Worm (Caenorhabditis elegans) whole organism, L2 larva: Measurements from ENCODE around the gene ZC15.3.

Experiments
- C34F6.9 ChIP-seq: fragments of 150-350 bp; optimal IDR thresholded peaks from 2 replicates; lab custom pipeline; 2014; ENCODE audit warnings: missing biosample characterization, missing genetic modification characterization
- F13H6.1 ChIP-seq: sonication (generic microtip); optimal IDR thresholded peaks from 2 replicates; lab custom pipeline; 2016; ENCODE audit warnings: missing genetic modification characterization, missing compliant biosample characterization
- R02D3.7 ChIP-seq: fragments of 150-350 bp; optimal IDR thresholded peaks from 2 replicates; lab custom pipeline; 2014; ENCODE audit warnings: missing biosample characterization, missing genetic modification characterization
- Y55F3AM.14 ChIP-seq: fragments of 200-800 bp; sonication (Bioruptor generic); optimal IDR thresholded peaks from 2 replicates; lab custom pipeline; 2018; ENCODE audit warnings: mild to moderate bottlenecking, missing genetic modification characterization, missing compliant biosample characterization
- ZK546.5 ChIP-seq: sonication (generic microtip); optimal IDR thresholded peaks from 2 replicates; lab custom pipeline; 2017; ENCODE audit warnings: missing biosample characterization, missing genetic modification characterization
- alr-1 ChIP-seq: fragments of 150-350 bp; optimal IDR thresholded peaks from 2 replicates; lab custom pipeline; 2014; ENCODE audit warnings: missing biosample characterization, missing genetic modification characterization
- aly-2 ChIP-seq: fragments of 150-350 bp; optimal IDR thresholded peaks from 2 replicates; lab custom pipeline; 2014; ENCODE audit warnings: missing biosample characterization, missing genetic modification characterization
- ceh-82 ChIP-seq: fragments of 150-350 bp; optimal IDR thresholded peaks from 2 replicates; lab custom pipeline; 2014; ENCODE audit warnings: missing biosample characterization, missing genetic modification characterization
- crh-2 ChIP-seq: sonication (generic microtip); optimal IDR thresholded peaks from 2 replicates; lab custom pipeline; 2017; ENCODE audit warnings: missing biosample characterization, missing genetic modification characterization
- dmd-4 ChIP-seq: sonication (generic microtip); optimal IDR thresholded peaks from 2 replicates; lab custom pipeline; 2017; ENCODE audit warnings: missing biosample characterization, missing genetic modification characterization
- egl-27 ChIP-seq: sonication (generic microtip); optimal IDR thresholded peaks from 3 replicates; lab custom pipeline; 2017; ENCODE audit warnings: missing biosample characterization, missing genetic modification reagents, missing genetic modification characterization
- fos-1 ChIP-seq: fragments of 150-350 bp; optimal IDR thresholded peaks from 2 replicates; lab custom pipeline; 2014; ENCODE audit warnings: missing biosample characterization, missing genetic modification characterization
- gmeb-1 ChIP-seq: fragments of 150-350 bp; optimal IDR thresholded peaks from 2 replicates; lab custom pipeline; 2014; ENCODE audit warnings: missing biosample characterization, missing genetic modification characterization
- lin-11 ChIP-seq: fragments of 150-350 bp; sonication (generic microtip); optimal IDR thresholded peaks from 2 replicates; lab custom pipeline; 2014; ENCODE audit warnings: missing biosample characterization, missing genetic modification characterization, inconsistent platforms, mixed read lengths
- mab-5 ChIP-seq: fragments of 150-350 bp; optimal IDR thresholded peaks from 2 replicates; lab custom pipeline; 2014; ENCODE audit warnings: missing biosample characterization, missing genetic modification characterization
- mbf-1 ChIP-seq: sonication (generic microtip); optimal IDR thresholded peaks from 2 replicates; lab custom pipeline; 2017; ENCODE audit warnings: missing biosample characterization, missing genetic modification characterization
- mdl-1 ChIP-seq, 2 experiments: fragments of 150-350 bp in 1 of 2; sonication (generic microtip) in 1 of 2; optimal IDR thresholded peaks; 2 replicates each; lab custom pipeline; 2017; ENCODE audit warnings: missing biosample characterization in 2 of 2, missing genetic modification characterization in 2 of 2
- nhr-10 ChIP-seq: sonication (generic microtip); optimal IDR thresholded peaks from 2 replicates; lab custom pipeline; 2017; ENCODE audit warnings: missing biosample characterization, missing genetic modification characterization
- nhr-12 ChIP-seq: fragments of 150-350 bp; optimal IDR thresholded peaks from 2 replicates; lab custom pipeline; 2014; ENCODE audit warnings: missing biosample characterization, missing genetic modification characterization
- nhr-129 ChIP-seq: fragments of 150-350 bp; optimal IDR thresholded peaks from 2 replicates; lab custom pipeline; 2014; ENCODE audit warnings: missing biosample characterization, missing genetic modification characterization
- nhr-21 ChIP-seq: fragments of 150-350 bp; optimal IDR thresholded peaks from 2 replicates; lab custom pipeline; 2014; ENCODE audit warnings: missing biosample characterization, missing genetic modification characterization
- nhr-23 ChIP-seq: fragments of 150-350 bp; optimal IDR thresholded peaks from 2 replicates; lab custom pipeline; 2014; ENCODE audit warnings: missing biosample characterization, missing genetic modification reagents, missing genetic modification characterization
- nhr-237 ChIP-seq: fragments of 150-350 bp; optimal IDR thresholded peaks from 2 replicates; lab custom pipeline; 2014; ENCODE audit warnings: missing biosample characterization, missing genetic modification characterization
- nhr-25 ChIP-seq: fragments of 150-350 bp; sonication (generic microtip); optimal IDR thresholded peaks from 3 replicates; lab custom pipeline; 2014; ENCODE audit warnings: missing biosample characterization, missing genetic modification characterization
- nhr-6 ChIP-seq: fragments of 150-350 bp; optimal IDR thresholded peaks from 2 replicates; lab custom pipeline; 2014; ENCODE audit warnings: missing biosample characterization, missing genetic modification characterization
- peb-1 ChIP-seq: fragments of 150-350 bp; optimal IDR thresholded peaks from 2 replicates; lab custom pipeline; 2014; ENCODE audit warnings: missing biosample characterization, missing genetic modification characterization
- skn-1 ChIP-seq: sonication (generic microtip); optimal IDR thresholded peaks from 2 replicates; lab custom pipeline; 2017; ENCODE audit warnings: missing biosample characterization, missing genetic modification characterization
- sma-3 ChIP-seq: sonication (generic microtip); optimal IDR thresholded peaks from 2 replicates; lab custom pipeline; 2016; ENCODE audit warnings: missing genetic modification reagents, missing genetic modification characterization, missing compliant biosample characterization
- sma-9 ChIP-seq, 2 experiments: fragments of 150-350 bp in 1 of 2; sonication (generic microtip) in 1 of 2; optimal IDR thresholded peaks; 2 replicates each; lab custom pipeline; 2014 to 2016; ENCODE audit warnings: missing genetic modification characterization in 2 of 2, mild to moderate bottlenecking in 1 of 2, missing biosample characterization in 1 of 2, missing compliant biosample characterization in 1 of 2, missing genetic modification reagents in 1 of 2, moderate library complexity in 1 of 2
- unc-55 ChIP-seq: fragments of 150-350 bp; sonication (generic microtip); optimal IDR thresholded peaks from 3 replicates; lab custom pipeline; 2014; ENCODE audit warnings: missing biosample characterization, missing genetic modification reagents, missing genetic modification characterization
- unc-62 ChIP-seq: fragments of 150-350 bp; optimal IDR thresholded peaks from 2 replicates; lab custom pipeline; 2014; ENCODE audit warnings: missing biosample characterization, missing genetic modification reagents, missing genetic modification characterization
- ztf-1 ChIP-seq: fragments of 200-800 bp; sonication (Bioruptor generic); conservative IDR thresholded peaks from 2 replicates; pipeline ENCODE4 v1.3.6; 2022; ENCODE audit warnings: missing genetic modification characterization, missing compliant biosample characterization
- ztf-11 ChIP-seq: sonication (generic microtip); optimal IDR thresholded peaks from 2 replicates; lab custom pipeline; 2017; ENCODE audit warnings: missing biosample characterization, missing genetic modification characterization

Gene ZC15.3

DNA sequence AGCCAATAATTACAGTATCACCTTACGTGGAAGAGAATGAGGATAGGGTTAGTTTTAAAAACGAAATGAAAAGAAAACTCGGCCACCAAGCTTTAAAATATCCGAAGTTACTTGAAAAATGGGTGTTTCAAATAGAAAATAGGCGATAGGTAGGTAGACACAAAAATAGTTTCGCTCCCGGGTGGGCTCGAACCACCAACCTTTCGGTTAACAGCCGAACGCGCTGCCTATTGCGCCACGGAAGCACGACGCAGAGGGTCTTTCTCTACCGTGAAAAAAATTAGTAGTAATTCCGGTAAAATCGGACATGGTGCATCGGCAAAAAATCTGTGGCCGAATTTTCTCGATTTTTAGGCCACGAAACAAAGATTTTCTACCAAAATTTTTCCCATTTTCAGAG, 44.2 kb downstream of the ZC15.3 start:
- no peak for TF ChIP-seq ceh-82 (tag; lab: Kevin White, UChicago)
- TF ChIP-seq unc-55 (GFP tag; lab: Kevin White, UChicago) = no peak
- no peak for TF ChIP-seq nhr-6 (tag; lab: Kevin White, UChicago)
- TF ChIP-seq nhr-25 (tag; lab: Kevin White, UChicago) = no peak
- TF ChIP-seq R02D3.7 = no peak
- TF ChIP-seq nhr-10 (tag; lab: Kevin White, UChicago) = no peak
- no peak for TF ChIP-seq egl-27 (tag; lab: Kevin White, UChicago)
- no peak for TF ChIP-seq F13H6.1 (tag; lab: Kevin White, UChicago)
- TF ChIP-seq alr-1 (tag; lab: Kevin White, UChicago) = no peak
- no peak for TF ChIP-seq dmd-4 (tag; lab: Kevin White, UChicago)
- no peak for TF ChIP-seq skn-1 (tag; lab: Kevin White, UChicago)
- no peak for TF ChIP-seq fos-1 (tag; lab: Kevin White, UChicago)
- TF ChIP-seq nhr-21 = no peak
- no peak for TF ChIP-seq mbf-1 (tag; lab: Kevin White, UChicago)
- no peak for TF ChIP-seq mab-5 (tag; lab: Kevin White, UChicago)
- TF ChIP-seq sma-3 (GFP tag; lab: Kevin White, UChicago) = no peak
- TF ChIP-seq aly-2 = no peak
- no peak for TF ChIP-seq nhr-12 (tag; lab: Kevin White, UChicago)
- TF ChIP-seq mdl-1 (tag; optimal IDR thresholded peaks at IDR 0.05; lab: Kevin White, UChicago) = no peak

DNA sequence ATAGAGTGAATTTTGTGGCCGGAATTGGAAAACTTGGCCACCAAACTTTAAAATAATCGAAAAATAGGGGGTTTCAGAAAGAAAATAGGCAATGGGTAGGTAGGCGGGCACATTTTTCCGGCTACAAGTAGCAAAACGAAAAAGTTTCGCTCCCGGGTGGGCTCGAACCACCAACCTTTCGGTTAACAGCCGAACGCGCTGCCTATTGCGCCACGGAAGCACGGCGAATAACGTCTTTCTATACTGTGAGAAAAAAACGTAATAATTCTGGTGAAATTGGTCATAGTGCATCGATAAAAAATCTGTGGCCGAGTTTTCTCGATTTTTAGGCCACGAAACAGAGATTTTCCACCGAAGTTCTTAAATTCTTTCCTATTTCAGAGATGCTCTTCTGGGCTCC, 47.0 kb downstream of the ZC15.3 start:
- TF ChIP-seq nhr-23 (no peak), nhr-10 (tag; lab: Kevin White, UChicago) (no peak), nhr-6 (tag; lab: Kevin White, UChicago) (no peak), ceh-82 (tag; lab: Kevin White, UChicago) (no peak), crh-2 (tag; lab: Kevin White, UChicago) (no peak), ztf-11 (tag; lab: Kevin White, UChicago) (no peak), mbf-1 (tag; lab: Kevin White, UChicago) (no peak), mdl-1 (tag; optimal IDR thresholded peaks at IDR 0.05; lab: Kevin White, UChicago) (no peak), ztf-1 (GFP tag; lab: Robert Waterston, UW) (no peak), nhr-129 (tag; lab: Kevin White, UChicago) (no peak), peb-1 (tag; lab: Kevin White, UChicago) (no peak), nhr-25 (tag; lab: Kevin White, UChicago) (no peak), egl-27 (tag; lab: Kevin White, UChicago) (no peak), lin-11 (tag; lab: Kevin White, UChicago) (no peak), dmd-4 (tag; lab: Kevin White, UChicago) (no peak), nhr-237 (tag; lab: Kevin White, UChicago) (no peak), sma-9 (GFP tag; optimal IDR thresholded peaks at IDR 0.05; lab: Kevin White, UChicago) (no peak), sma-9 (tag; optimal IDR thresholded peaks at IDR 0.05; lab: Kevin White, UChicago) (no peak), nhr-12 (tag; lab: Kevin White, UChicago) (no peak), alr-1 (tag; lab: Kevin White, UChicago) (no peak), fos-1 (tag; lab: Kevin White, UChicago) (no peak)
- TF ChIP-seq, all 48 proteins: peak for 0

DNA sequence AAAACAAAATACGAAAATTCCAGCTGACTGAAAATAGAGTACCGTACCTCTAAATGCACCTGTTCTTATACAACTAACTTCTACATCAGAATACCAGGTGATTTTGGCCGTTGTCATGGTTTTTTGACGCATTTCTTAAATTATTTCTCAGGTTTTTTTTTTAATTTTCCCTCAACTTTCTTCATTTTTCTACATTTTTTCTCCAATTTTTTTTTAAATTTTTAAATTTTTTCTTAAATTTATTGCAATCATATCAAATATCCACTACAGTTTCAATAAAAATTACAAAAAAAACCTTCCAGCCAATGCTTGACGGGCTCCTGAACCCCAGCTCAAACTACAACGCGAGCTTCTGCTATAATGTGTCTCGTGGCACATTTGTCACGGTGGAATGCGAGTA, 47.8 kb downstream of the ZC15.3 start, which contains the start of gene K02E2.1:
Gene K02E2.1 (plus strand): TSS at position 301 of the 400 bp plus-strand sequence.
- TF ChIP-seq nhr-23 (no peak), mab-5 (tag; lab: Kevin White, UChicago) (no peak), nhr-10 (tag; lab: Kevin White, UChicago) (no peak), sma-3 (GFP tag; lab: Kevin White, UChicago) (no peak), unc-62 (GFP tag; lab: Kevin White, UChicago) (no peak), skn-1 (tag; lab: Kevin White, UChicago) (no peak), egl-27 (tag; lab: Kevin White, UChicago) (no peak), ceh-82 (tag; lab: Kevin White, UChicago) (no peak), lin-11 (tag; lab: Kevin White, UChicago) (no peak), peb-1 (tag; lab: Kevin White, UChicago) (no peak), nhr-6 (tag; lab: Kevin White, UChicago) (no peak), ZK546.5 (no peak), Y55F3AM.14 (no peak), dmd-4 (tag; lab: Kevin White, UChicago) (no peak), nhr-21 (no peak), gmeb-1 (no peak), nhr-12 (tag; lab: Kevin White, UChicago) (no peak), C34F6.9 (tag; lab: Kevin White, UChicago) (no peak)
- TF ChIP-seq, all 48 proteins: peak for 0
